Fruit fly (Drosophila melanogaster) whole organism, embryonic: ENCODE data around the gene CG34357.

Experiments
- CG5180 ChIP-seq: fragments of 200-800 bp; sonication (Bioruptor generic); optimal IDR thresholded peaks from 3 replicates; lab custom pipeline; 2017; ENCODE audit warnings: missing biosample characterization, missing genetic modification characterization, mild to moderate bottlenecking, moderate library complexity, missing genetic modification reagents
- GATAe ChIP-seq: fragments of 200-800 bp; sonication (Bioruptor generic); conservative IDR thresholded peaks from 2 replicates; pipeline ENCODE4 v1.3.6; 2022; ENCODE audit warnings: missing biosample characterization, missing genetic modification characterization
- MESR4 ChIP-seq: fragments of 200-800 bp; sonication (Bioruptor generic); optimal IDR thresholded peaks from 2 replicates; lab custom pipeline; 2018; ENCODE audit warnings: missing biosample characterization, mild to moderate bottlenecking, missing genetic modification characterization, moderate library complexity
- Optix ChIP-seq: fragments of 200-800 bp; sonication (Bioruptor generic); IDR thresholded peaks from 3 replicates; pipeline ENCODE4 v1.3.6; 2022; ENCODE audit warnings: missing biosample characterization, missing genetic modification characterization
- Scr ChIP-seq: fragments of 200-800 bp; sonication (Bioruptor generic); IDR thresholded peaks from 2 replicates; pipeline ENCODE4 v1.3.6; 2022; ENCODE audit warnings: missing biosample characterization, missing genetic modification characterization; ENCODE audit not compliant: partially characterized antibody

CG34357 gene

dm6 chr3R:4445083-4445482, 112.8 kb downstream of the CG34357 start (continued):
- TF ChIP-seq Scr (peak; percentile 27; the same call in 1 of the 2 replicates), Optix (GFP tag; lab: Robert Waterston, UW) (no peak), CG5180 (GFP tag; lab: Kevin White, UChicago) (no peak), MESR4 (GFP tag; lab: Kevin White, UChicago) (no peak), GATAe (GFP tag; lab: Robert Waterston, UW) (0 out of 2 replicates have a peak, but pooled peaks have one; percentile 36)
- TF ChIP-seq, all 482 proteins: peak for 25
